Fruit fly (Drosophila melanogaster): ENCODE measurements around the gene comm3.

Gene comm3

dm6 chr3L:15590803-15591597, 56.6 kb downstream of the comm3 start (continued):
- no peak for TF ChIP-seq crol (GFP tag; IDR thresholded peaks at IDR 0.05)
- no peak for TF ChIP-seq CG16815 (GFP tag; optimal IDR thresholded peaks at IDR 0.05)
- TF ChIP-seq sna (GFP tag; IDR thresholded peaks at IDR 0.05; ENCODE audit: partially characterized antibody): no peak
- no peak for TF ChIP-seq lov (optimal IDR thresholded peaks at IDR 0.05)
- 0 out of 3 replicates have a peak, but pooled peaks have one; percentile 10 for TF ChIP-seq lov (GFP tag; IDR thresholded peaks at IDR 0.05)
- no peak for TF ChIP-seq kay (GFP tag; optimal IDR thresholded peaks at IDR 0.05)
- peak; percentile 76 for TF ChIP-seq fd3F (GFP tag; optimal IDR thresholded peaks at IDR 0.05)
- TF ChIP-seq CG9817 (tag; optimal IDR thresholded peaks at IDR 0.05): peak; percentile 13
- no peak for TF ChIP-seq Doc3 (GFP tag; IDR thresholded peaks at IDR 0.05; ENCODE audit: partially characterized antibody)
- TF ChIP-seq Dll (GFP tag; IDR thresholded peaks at IDR 0.05; ENCODE audit: partially characterized antibody): no peak
- TF ChIP-seq CG8281 (tag; optimal IDR thresholded peaks at IDR 0.05): no peak
- TF ChIP-seq prd (optimal IDR thresholded peaks at IDR 0.05): no peak
- TF ChIP-seq prd (GFP tag; IDR thresholded peaks at IDR 0.05): 0 out of 3 replicates have a peak, but pooled peaks have one; percentile 18
- no peak for TF ChIP-seq bsh (GFP tag; optimal IDR thresholded peaks at IDR 0.05)
- no peak for TF ChIP-seq E2f1 (GFP tag; IDR thresholded peaks at IDR 0.05)
- peak; percentile 18 for TF ChIP-seq sug (tag; optimal IDR thresholded peaks at IDR 0.05)
- no peak for TF ChIP-seq E2f2 (GFP tag; IDR thresholded peaks at IDR 0.05)
- TF ChIP-seq Ets97D (GFP tag; optimal IDR thresholded peaks at IDR 0.05): no peak
- no peak for TF ChIP-seq CG2116 (GFP tag; optimal IDR thresholded peaks at IDR 0.05)
- TF ChIP-seq HLH54F (GFP tag; optimal IDR thresholded peaks at IDR 0.05): no peak
- no peak for TF ChIP-seq mld (GFP tag; IDR thresholded peaks at IDR 0.05; ENCODE audit: partially characterized antibody)
- no peak for TF ChIP-seq Doc2 (GFP tag; IDR thresholded peaks at IDR 0.05)
- no peak for TF ChIP-seq CG11085 (GFP tag; IDR thresholded peaks at IDR 0.05)
- no peak for TF ChIP-seq CG8359 (GFP tag; optimal IDR thresholded peaks at IDR 0.05; ENCODE audit: borderline replicate concordance)
- no peak for TF ChIP-seq CG18262 (tag; optimal IDR thresholded peaks at IDR 0.05)
- TF ChIP-seq CG8924 (tag; optimal IDR thresholded peaks at IDR 0.05): peak; percentile 38
- TF ChIP-seq repo (GFP tag; optimal IDR thresholded peaks at IDR 0.05): no peak
- peak; percentile 59; the same call in 1 of the 2 replicates for TF ChIP-seq Atf6 (GFP tag; IDR thresholded peaks at IDR 0.05)
- TF ChIP-seq Chrac-16 (GFP tag; optimal IDR thresholded peaks at IDR 0.05): no peak
- TF ChIP-seq danr (GFP tag; IDR thresholded peaks at IDR 0.05): peak; percentile 35; the same call in 1 of the 2 replicates
- TF ChIP-seq Hr78 (GFP tag; optimal IDR thresholded peaks at IDR 0.05): no peak
- TF ChIP-seq CG13894 (tag; optimal IDR thresholded peaks at IDR 0.05): no peak
- peak; percentile 41 for TF ChIP-seq CG15269 (tag; optimal IDR thresholded peaks at IDR 0.05)
- no peak for TF ChIP-seq Six4 (GFP tag; optimal IDR thresholded peaks at IDR 0.05)
- peak; percentile 40; the same call in 1 of the 2 replicates for TF ChIP-seq Awh (GFP tag; IDR thresholded peaks at IDR 0.05)
- no peak for TF ChIP-seq CG11093 (GFP tag; IDR thresholded peaks at IDR 0.05)
- peak; percentile 30 for TF ChIP-seq Sox100B (GFP tag; optimal IDR thresholded peaks at IDR 0.05)
- no peak for TF ChIP-seq sc (optimal IDR thresholded peaks at IDR 0.05)
- TF ChIP-seq sc (GFP tag; optimal IDR thresholded peaks at IDR 0.05): no peak
- TF ChIP-seq CG3281 (GFP tag; optimal IDR thresholded peaks at IDR 0.05): peak; percentile 39
- no peak for TF ChIP-seq nerfin-1 (tag; optimal IDR thresholded peaks at IDR 0.05)
- no peak for TF ChIP-seq Dref (GFP tag; IDR thresholded peaks at IDR 0.05)
- no peak for TF ChIP-seq br (optimal IDR thresholded peaks at IDR 0.05)
- TF ChIP-seq CG4707 (GFP tag; optimal IDR thresholded peaks at IDR 0.05): no peak
- peak; percentile 70; the same call in 2 of the 4 replicates for TF ChIP-seq chinmo (GFP tag; IDR thresholded peaks at IDR 0.05; ENCODE audit: partially characterized antibody)
- no peak for TF ChIP-seq ranshi (GFP tag; IDR thresholded peaks at IDR 0.05)
- TF ChIP-seq Drgx (GFP tag; IDR thresholded peaks at IDR 0.05): no peak; the same call in 1 of the 2 replicates
- peak; percentile 58 for TF ChIP-seq ATbp (GFP tag; optimal IDR thresholded peaks at IDR 0.05)
- no peak for TF ChIP-seq CHES-1-like (GFP tag; optimal IDR thresholded peaks at IDR 0.05)
